Comparison of ENCODE assay signal across 2 worm cellular contexts in the genomic region with DNA sequence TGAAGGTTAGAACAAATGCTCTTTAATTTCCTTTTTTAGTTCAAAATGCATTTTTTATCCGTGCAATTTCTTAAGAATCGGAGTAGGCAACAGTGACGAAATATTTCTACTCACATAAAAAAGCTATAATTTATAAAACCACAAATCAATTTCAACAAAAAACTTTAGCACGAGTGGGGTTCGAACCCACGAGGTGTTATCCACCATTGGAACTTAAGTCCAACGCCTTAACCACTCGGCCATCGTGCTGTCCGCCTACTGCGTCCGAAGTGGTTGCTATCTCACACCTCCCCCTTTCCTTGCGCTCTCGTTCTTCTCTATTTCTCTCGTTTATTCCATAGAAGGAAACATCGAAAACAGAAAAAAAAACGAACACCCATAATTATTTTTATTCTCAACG.
TF ChIP-seq lines count a peak whose summit lies in the region.

No protein-coding gene starts in this region.

TF ChIP-seq in whole organism, L1 larva, 84 proteins besides CTCF, POLR2A, EP300 and RAD21 (continued from another document):
- no peak for TF ChIP-seq blmp-1 (tag; optimal IDR thresholded peaks at IDR 0.05; lab: Kevin White, UChicago)
- TF ChIP-seq unc-98 (GFP tag; IDR thresholded peaks at IDR 0.05; lab: Robert Waterston, UW) = no peak
- TF ChIP-seq snu-23 (GFP tag; optimal IDR thresholded peaks at IDR 0.05; lab: Kevin White, UChicago) = peak; percentile 83
- no peak for TF ChIP-seq nhr-28 (tag; optimal IDR thresholded peaks at IDR 0.05; lab: Kevin White, UChicago)
- TF ChIP-seq aha-1 (tag; optimal IDR thresholded peaks at IDR 0.05; lab: Kevin White, UChicago) = no peak
- peak; percentile 26 for TF ChIP-seq rnt-1 (tag; optimal IDR thresholded peaks at IDR 0.05; lab: Kevin White, UChicago)
- no peak for TF ChIP-seq nhr-12 (tag; optimal IDR thresholded peaks at IDR 0.05; lab: Kevin White, UChicago)
- TF ChIP-seq hlh-17 (GFP tag; optimal IDR thresholded peaks at IDR 0.05; lab: Kevin White, UChicago; ENCODE audit: borderline replicate concordance) = no peak
- no peak for TF ChIP-seq nhr-237 (tag; optimal IDR thresholded peaks at IDR 0.05; lab: Kevin White, UChicago)
- no peak for TF ChIP-seq pag-3 (tag; optimal IDR thresholded peaks at IDR 0.05; lab: Kevin White, UChicago; ENCODE audit: borderline replicate concordance, insufficient read depth)
- TF ChIP-seq C34B4.2 (tag; optimal IDR thresholded peaks at IDR 0.05; lab: Kevin White, UChicago) = no peak
- peak; percentile 26 for TF ChIP-seq ztf-4 (tag; optimal IDR thresholded peaks at IDR 0.05; lab: Kevin White, UChicago)
- TF ChIP-seq snpc-4 (tag; optimal IDR thresholded peaks at IDR 0.05; lab: Kevin White, UChicago) = no peak
- TF ChIP-seq sup-37 (GFP tag; optimal IDR thresholded peaks at IDR 0.05; lab: Kevin White, UChicago) = no peak
- no peak for TF ChIP-seq hlh-4 (tag; optimal IDR thresholded peaks at IDR 0.05; lab: Kevin White, UChicago)
- TF ChIP-seq tbx-2 (tag; optimal IDR thresholded peaks at IDR 0.05; lab: Kevin White, UChicago) = peak; percentile 29
- TF ChIP-seq fos-1 (tag; optimal IDR thresholded peaks at IDR 0.05; lab: Kevin White, UChicago) = no peak
- TF ChIP-seq nhr-20 (tag; optimal IDR thresholded peaks at IDR 0.05; lab: Kevin White, UChicago) = peak; percentile 72
- peak; percentile 79 for TF ChIP-seq nhr-47 (tag; optimal IDR thresholded peaks at IDR 0.05; lab: Kevin White, UChicago)
- peak in 1 of 2 experiments; percentile 17 for TF ChIP-seq efl-1 (optimal IDR thresholded peaks at IDR 0.05; lab: Kevin White, UChicago)
- TF ChIP-seq efl-1 (GFP tag; optimal IDR thresholded peaks at IDR 0.05 in 1 of 2; lab: Kevin White, UChicago) = peak in 1 of 2 experiments; percentile 80
- TF ChIP-seq unc-30 (tag; optimal IDR thresholded peaks at IDR 0.05; lab: Kevin White, UChicago) = no peak
- TF ChIP-seq mab-9 (GFP tag; IDR thresholded peaks at IDR 0.05; lab: Robert Waterston, UW) = no peak
- peak; percentile 77 for TF ChIP-seq nhr-71 (tag; optimal IDR thresholded peaks at IDR 0.05; lab: Kevin White, UChicago)
- TF ChIP-seq nhr-11 (tag; optimal IDR thresholded peaks at IDR 0.05; lab: Kevin White, UChicago) = no peak
- peak; percentile 46 for TF ChIP-seq skn-1 (tag; optimal IDR thresholded peaks at IDR 0.05; lab: Kevin White, UChicago)
TF ChIP-seq in whole organism, L1 larva: peak in this region for 40.

TF ChIP-seq in whole organism, young adult, 124 proteins besides CTCF, POLR2A, EP300 and RAD21 (continued from another document):
- TF ChIP-seq sea-2 (GFP tag; IDR thresholded peaks at IDR 0.05; lab: Robert Waterston, UW) (peak; percentile 62; the same call in 1 of the 2 replicates), aptf-2 (GFP tag; conservative IDR thresholded peaks at IDR 0.05; lab: Robert Waterston, UW) (peak; percentile 67), ztf-22 (GFP tag; optimal IDR thresholded peaks at IDR 0.05; lab: Kevin White, UChicago) (no peak), D2030.7 (GFP tag; IDR thresholded peaks at IDR 0.05; lab: Robert Waterston, UW) (peak; percentile 76), attf-6 (GFP tag; IDR thresholded peaks at IDR 0.05; lab: Robert Waterston, UW) (no peak), B0035.1 (tag; optimal IDR thresholded peaks at IDR 0.05; lab: Kevin White, UChicago) (peak; percentile 63), lag-1 (GFP tag; IDR thresholded peaks at IDR 0.05; lab: Robert Waterston, UW) (no peak), nfyb-1 (GFP tag; IDR thresholded peaks at IDR 0.05; lab: Robert Waterston, UW) (peak; percentile 91), unc-62 (GFP tag; optimal IDR thresholded peaks at IDR 0.05; lab: Kevin White, UChicago) (no peak), Y95B8A.8 (GFP tag; IDR thresholded peaks at IDR 0.05; lab: Robert Waterston, UW) (no peak), Y53F4B.3 (GFP tag; IDR thresholded peaks at IDR 0.05; lab: Robert Waterston, UW) (peak; percentile 73), nfya-2 (GFP tag; IDR thresholded peaks at IDR 0.05; lab: Robert Waterston, UW) (0 out of 2 replicates have a peak, but pooled peaks have one; percentile 70), C17E4.6 (GFP tag; IDR thresholded peaks at IDR 0.05; lab: Robert Waterston, UW) (peak; percentile 75; the same call in 1 of the 2 replicates), F37B4.10 (GFP tag; IDR thresholded peaks at IDR 0.05; lab: Robert Waterston, UW) (0 out of 2 replicates have a peak, but pooled peaks have one; percentile 44), lsl-1 (GFP tag; optimal IDR thresholded peaks at IDR 0.05; lab: Kevin White, UChicago) (no peak), nhr-120 (GFP tag; IDR thresholded peaks at IDR 0.05; lab: Robert Waterston, UW) (0 out of 2 replicates have a peak, but pooled peaks have one; percentile 77), rcor-1 (GFP tag; IDR thresholded peaks at IDR 0.05; lab: Robert Waterston, UW) (peak; percentile 87), die-1 (tag; optimal IDR thresholded peaks at IDR 0.05; lab: Kevin White, UChicago) (peak; percentile 94), lin-35 (GFP tag; optimal IDR thresholded peaks at IDR 0.05; lab: Kevin White, UChicago) (peak in 1 of 3 experiments; percentile 58), dpl-1 (GFP tag; optimal IDR thresholded peaks at IDR 0.05; lab: Kevin White, UChicago) (no peak), snpc-1.3 (tag; optimal IDR thresholded peaks at IDR 0.05; lab: Kevin White, UChicago; ENCODE audit: insufficient read depth) (no peak), athp-1 (tag; optimal IDR thresholded peaks at IDR 0.05; lab: Kevin White, UChicago) (peak; percentile 52), tbx-9 (tag; optimal IDR thresholded peaks at IDR 0.05; lab: Kevin White, UChicago; ENCODE audit: borderline replicate concordance) (no peak), bed-2 (GFP tag; IDR thresholded peaks at IDR 0.05; lab: Robert Waterston, UW) (peak; percentile 58; the same call in 1 of the 2 replicates), lsy-27 (tag; optimal IDR thresholded peaks at IDR 0.05; lab: Kevin White, UChicago; ENCODE audit: borderline replicate concordance, insufficient read depth) (no peak), T26A5.8 (tag; optimal IDR thresholded peaks at IDR 0.05; lab: Kevin White, UChicago) (peak; percentile 71), ekl-4 (GFP tag; IDR thresholded peaks at IDR 0.05; lab: Robert Waterston, UW) (peak; percentile 67; the same call in 1 of the 2 replicates), rec-8 (tag; optimal IDR thresholded peaks at IDR 0.05; lab: Kevin White, UChicago) (peak; percentile 85 to 92), sdz-38 (tag; optimal IDR thresholded peaks at IDR 0.05; lab: Kevin White, UChicago) (no peak), fkh-3 (tag; optimal IDR thresholded peaks at IDR 0.05; lab: Kevin White, UChicago) (peak; percentile 58), bed-1 (GFP tag; IDR thresholded peaks at IDR 0.05; lab: Robert Waterston, UW) (0 out of 2 replicates have a peak, but pooled peaks have one; percentile 48), mxl-1 (tag; optimal IDR thresholded peaks at IDR 0.05; lab: Kevin White, UChicago) (peak; percentile 93), let-526 (GFP tag; IDR thresholded peaks at IDR 0.05; lab: Robert Waterston, UW) (peak; percentile 61; the same call in 1 of the 2 replicates)
TF ChIP-seq in whole organism, young adult: peak in this region for 84.
